Worm (Caenorhabditis elegans) whole organism, L4 larva: ENCODE data around the gene ltah-1.2.

Source experiments
- F10B5.3 ChIP-seq: sonication (generic microtip); optimal IDR thresholded peaks from 2 replicates; lab custom pipeline; 2016; ENCODE audit warnings: mild to moderate bottlenecking, missing genetic modification characterization, missing compliant biosample characterization
- aly-2 ChIP-seq: sonication (generic microtip); optimal IDR thresholded peaks from 2 replicates; lab custom pipeline; 2018; ENCODE audit warnings: missing biosample characterization, missing genetic modification characterization
- ama-1 ChIP-seq: fragments of 150-350 bp; optimal IDR thresholded peaks from 2 replicates; lab custom pipeline; 2014; ENCODE audit warnings: inconsistent platforms, mixed read lengths
- daf-19 ChIP-seq: fragments of 200-800 bp; sonication (Bioruptor generic); conservative IDR thresholded peaks from 2 replicates; pipeline ENCODE4 v1.3.6; 2022; ENCODE audit warnings: missing genetic modification characterization, missing compliant biosample characterization
- fkh-10 ChIP-seq: fragments of 150-350 bp; optimal IDR thresholded peaks from 2 replicates; lab custom pipeline; 2014; ENCODE audit warnings: missing biosample characterization, missing genetic modification reagents, missing genetic modification characterization
- mdt-29 ChIP-seq: fragments of 200-800 bp; sonication (Bioruptor generic); IDR thresholded peaks from 2 replicates; pipeline ENCODE4 v1.3.6; 2022; ENCODE audit warnings: missing genetic modification reagents, missing genetic modification characterization, missing compliant biosample characterization
- nhr-11 ChIP-seq: fragments of 150-350 bp; optimal IDR thresholded peaks from 2 replicates; lab custom pipeline; 2014; ENCODE audit warnings: missing biosample characterization, missing genetic modification characterization
- pqm-1 ChIP-seq: sonication (generic microtip); optimal IDR thresholded peaks from 2 replicates; lab custom pipeline; 2017; ENCODE audit warnings: missing biosample characterization, missing genetic modification characterization

ce11 chrIV:3599126-3599525 is 13.7 kb downstream of the ltah-1.2 start, which contains the start of gene Y37E11B.6:
- TF ChIP-seq F10B5.3 (tag; lab: Kevin White, UChicago) (no peak), ama-1 (lab: Kevin White, UChicago) (no peak), aly-2 (tag; lab: Kevin White, UChicago) (no peak), pqm-1 (no peak), mdt-29 (GFP tag; lab: Robert Waterston, UW) (no peak), fkh-10 (GFP tag; lab: Kevin White, UChicago) (no peak), daf-19 (GFP tag; lab: Robert Waterston, UW) (no peak), nhr-11 (no peak)
